Worm (Caenorhabditis elegans) whole organism, L1 larva: ENCODE results near the gene Y4C6B.3.

Experiments used
- C04F5.9 ChIP-seq: sonication (generic microtip); optimal IDR thresholded peaks from 2 replicates; lab custom pipeline; 2016; ENCODE audit warnings: missing genetic modification characterization, missing compliant biosample characterization
- C34B4.2 ChIP-seq: sonication (generic microtip); optimal IDR thresholded peaks from 2 replicates; lab custom pipeline; 2017; ENCODE audit warnings: mild to moderate bottlenecking, missing genetic modification characterization, missing compliant biosample characterization
- Y116A8C.19 ChIP-seq: sonication (generic microtip); optimal IDR thresholded peaks from 2 replicates; lab custom pipeline; 2016; ENCODE audit warnings: missing compliant biosample characterization, missing genetic modification characterization, borderline replicate concordance
- alr-1 ChIP-seq: fragments of 200-800 bp; sonication (Bioruptor generic); optimal IDR thresholded peaks from 2 replicates; lab custom pipeline; 2018; ENCODE audit warnings: borderline replicate concordance, mild to moderate bottlenecking, missing genetic modification characterization, missing compliant biosample characterization
- ama-1 ChIP-seq: fragments of 150-350 bp; optimal IDR thresholded peaks from 2 replicates; lab custom pipeline; 2014
- blmp-1 ChIP-seq: fragments of 150-350 bp; optimal IDR thresholded peaks from 2 replicates; lab custom pipeline; 2014; ENCODE audit warnings: missing biosample characterization, missing genetic modification characterization
- ceh-88 ChIP-seq: fragments of 200-800 bp; sonication (Bioruptor generic); IDR thresholded peaks from 2 replicates; pipeline ENCODE4 v1.3.6; 2022; ENCODE audit warnings: missing genetic modification characterization, missing compliant biosample characterization
- ces-1 ChIP-seq: fragments of 150-350 bp; optimal IDR thresholded peaks from 2 replicates; lab custom pipeline; 2014; ENCODE audit warnings: missing biosample characterization, missing genetic modification reagents, missing genetic modification characterization
- efl-1 ChIP-seq, 4 experiments: fragments of 150-350 bp; optimal IDR thresholded peaks in 3 of 4; peaks in 1 of 4; 1 replicate in 1 of 4; 2 replicates in 3 of 4; lab custom pipeline; 2014; ENCODE audit warnings: missing biosample characterization in 2 of 4, missing genetic modification characterization in 2 of 4, missing genetic modification reagents in 2 of 4
- egl-13 ChIP-seq: sonication (generic microtip); optimal IDR thresholded peaks from 2 replicates; lab custom pipeline; 2016; ENCODE audit warnings: missing genotype, missing genetic modification reagents, missing genetic modification characterization, missing compliant biosample characterization
- egl-27 ChIP-seq, 2 experiments: fragments of 150-350 bp in 1 of 2; sonication (generic microtip); optimal IDR thresholded peaks; 3 replicates each; lab custom pipeline; 2017 to 2018; ENCODE audit warnings: missing biosample characterization in 2 of 2, missing genetic modification characterization in 2 of 2, missing genetic modification reagents in 2 of 2
- elt-2 ChIP-seq: sonication (generic microtip); optimal IDR thresholded peaks from 2 replicates; lab custom pipeline; 2016; ENCODE audit warnings: missing genetic modification characterization, mild to moderate bottlenecking, inconsistent platforms, missing compliant biosample characterization, missing genetic modification reagents
- elt-3 ChIP-seq, 6 experiments: fragments of 150-350 bp in 1 of 6; sonication (generic microtip); optimal IDR thresholded peaks; 2 replicates each; lab custom pipeline; 2017 to 2018; ENCODE audit warnings: missing biosample characterization in 6 of 6, missing genetic modification characterization in 6 of 6, inconsistent platforms in 1 of 6
- fkh-10 ChIP-seq: sonication (generic microtip); optimal IDR thresholded peaks from 2 replicates; lab custom pipeline; 2017; ENCODE audit warnings: missing biosample characterization, missing genetic modification reagents, missing genetic modification characterization
- fkh-8 ChIP-seq: sonication (generic microtip); optimal IDR thresholded peaks from 2 replicates; lab custom pipeline; 2016; ENCODE audit warnings: mild to moderate bottlenecking, missing genetic modification characterization, missing compliant biosample characterization
- hlh-17 ChIP-seq: fragments of 200-800 bp; sonication (Bioruptor generic); optimal IDR thresholded peaks from 2 replicates; lab custom pipeline; 2018; ENCODE audit warnings: missing genetic modification characterization, mild to moderate bottlenecking, missing compliant biosample characterization, moderate library complexity, borderline replicate concordance
- hlh-4 ChIP-seq: sonication (generic microtip); optimal IDR thresholded peaks from 2 replicates; lab custom pipeline; 2016; ENCODE audit warnings: mild to moderate bottlenecking, missing genetic modification characterization, missing compliant biosample characterization
- irx-1 ChIP-seq: sonication (generic microtip); optimal IDR thresholded peaks from 2 replicates; lab custom pipeline; 2016; ENCODE audit warnings: missing genetic modification characterization, missing compliant biosample characterization
- jun-1 ChIP-seq: fragments of 150-350 bp; optimal IDR thresholded peaks from 2 replicates; lab custom pipeline; 2014; ENCODE audit warnings: missing biosample characterization, missing genetic modification reagents, missing genetic modification characterization
- lin-13 ChIP-seq: fragments of 150-350 bp; optimal IDR thresholded peaks from 2 replicates; lab custom pipeline; 2014; ENCODE audit warnings: missing biosample characterization, missing genetic modification reagents, missing genetic modification characterization
- lin-15B ChIP-seq: fragments of 150-350 bp; sonication (generic microtip); optimal IDR thresholded peaks from 3 replicates; lab custom pipeline; 2014; ENCODE audit warnings: missing biosample characterization, missing genetic modification characterization
- lin-35 ChIP-seq, 2 experiments: fragments of 150-350 bp; optimal IDR thresholded peaks; 2 replicates each; lab custom pipeline; 2014; ENCODE audit warnings: missing biosample characterization in 2 of 2, missing genetic modification characterization in 2 of 2, missing genetic modification reagents in 2 of 2
- lir-3 ChIP-seq: sonication (generic microtip); optimal IDR thresholded peaks from 2 replicates; lab custom pipeline; 2016; ENCODE audit warnings: mild to moderate bottlenecking, missing genetic modification characterization, moderate library complexity, missing compliant biosample characterization; ENCODE audit not compliant: poor library complexity
- lsy-2 ChIP-seq, 2 experiments: fragments of 150-350 bp; optimal IDR thresholded peaks; 2 replicates each; lab custom pipeline; 2014; ENCODE audit warnings: missing biosample characterization in 2 of 2, missing genetic modification characterization in 2 of 2
- mdl-1 ChIP-seq, 2 experiments: fragments of 150-350 bp; optimal IDR thresholded peaks; 2 replicates each; lab custom pipeline; 2014 to 2017; ENCODE audit warnings: missing biosample characterization in 2 of 2, missing genetic modification characterization in 2 of 2, inconsistent platforms in 1 of 2
- mef-2 ChIP-seq: fragments of 150-350 bp; optimal IDR thresholded peaks from 2 replicates; lab custom pipeline; 2014; ENCODE audit warnings: missing biosample characterization, missing genetic modification characterization
- mep-1 ChIP-seq: fragments of 150-350 bp; optimal IDR thresholded peaks from 2 replicates; lab custom pipeline; 2014; ENCODE audit warnings: missing biosample characterization, missing genetic modification characterization
- nhr-12 ChIP-seq: sonication (generic microtip); optimal IDR thresholded peaks from 2 replicates; lab custom pipeline; 2017; ENCODE audit warnings: missing biosample characterization, missing genetic modification characterization
- nhr-19 ChIP-seq: fragments of 200-800 bp; sonication (Bioruptor generic); conservative IDR thresholded peaks from 2 replicates; pipeline ENCODE4 v1.3.6; 2022; ENCODE audit warnings: missing genetic modification characterization, missing compliant biosample characterization
- nhr-20 ChIP-seq: sonication (generic microtip); optimal IDR thresholded peaks from 2 replicates; lab custom pipeline; 2016; ENCODE audit warnings: mild to moderate bottlenecking, missing genetic modification characterization, missing compliant biosample characterization
- nhr-237 ChIP-seq: fragments of 150-350 bp; optimal IDR thresholded peaks from 2 replicates; lab custom pipeline; 2014; ENCODE audit warnings: missing biosample characterization, missing genetic modification characterization
- nhr-47 ChIP-seq: sonication (generic microtip); optimal IDR thresholded peaks from 2 replicates; lab custom pipeline; 2016; ENCODE audit warnings: mild to moderate bottlenecking, missing genetic modification characterization, moderate library complexity, missing compliant biosample characterization
- nhr-77 ChIP-seq: fragments of 150-350 bp; optimal IDR thresholded peaks from 2 replicates; lab custom pipeline; 2014; ENCODE audit warnings: missing biosample characterization, missing genetic modification characterization
- nhr-85 ChIP-seq: sonication (generic microtip); peaks from one replicate; lab custom pipeline; 2016; ENCODE audit warnings: missing genetic modification characterization, inconsistent platforms, missing compliant biosample characterization
- pag-3 ChIP-seq: sonication (generic microtip); optimal IDR thresholded peaks from 2 replicates; lab custom pipeline; 2017; ENCODE audit warnings: missing genetic modification characterization, mild to moderate bottlenecking, missing compliant biosample characterization, antibody characterized with exemption, borderline replicate concordance; ENCODE audit not compliant: insufficient read depth
- pax-3 ChIP-seq: fragments of 200-800 bp; sonication (Bioruptor generic); optimal IDR thresholded peaks from 2 replicates; lab custom pipeline; 2018; ENCODE audit warnings: mild to moderate bottlenecking, missing genetic modification characterization, moderate library complexity, missing compliant biosample characterization
- skn-1 ChIP-seq: fragments of 150-350 bp; optimal IDR thresholded peaks from 2 replicates; lab custom pipeline; 2014; ENCODE audit warnings: missing biosample characterization, missing genetic modification characterization
- snu-23 ChIP-seq: sonication (generic microtip); optimal IDR thresholded peaks from 2 replicates; lab custom pipeline; 2016; ENCODE audit warnings: missing genetic modification characterization, missing compliant biosample characterization
- sup-37 ChIP-seq: fragments of 200-800 bp; sonication (Bioruptor generic); optimal IDR thresholded peaks from 2 replicates; lab custom pipeline; 2018; ENCODE audit warnings: mild to moderate bottlenecking, missing genetic modification characterization, missing compliant biosample characterization
- swsn-7 ChIP-seq: sonication (generic microtip); optimal IDR thresholded peaks from 2 replicates; lab custom pipeline; 2016; ENCODE audit warnings: missing genetic modification characterization, missing compliant biosample characterization
- tbx-2 ChIP-seq: sonication (generic microtip); optimal IDR thresholded peaks from 2 replicates; lab custom pipeline; 2016; ENCODE audit warnings: missing genetic modification characterization, missing compliant biosample characterization
- tlp-1 ChIP-seq: fragments of 150-350 bp; optimal IDR thresholded peaks from 2 replicates; lab custom pipeline; 2014; ENCODE audit warnings: missing biosample characterization, missing genetic modification characterization
- unc-30 ChIP-seq: sonication (generic microtip); optimal IDR thresholded peaks from 2 replicates; lab custom pipeline; 2017; ENCODE audit warnings: missing biosample characterization, missing genetic modification characterization
- unc-62 ChIP-seq: fragments of 150-350 bp; optimal IDR thresholded peaks from 2 replicates; lab custom pipeline; 2014; ENCODE audit warnings: missing biosample characterization, missing genetic modification reagents, missing genetic modification characterization
- unc-86 ChIP-seq: sonication (generic microtip); optimal IDR thresholded peaks from 2 replicates; lab custom pipeline; 2016; ENCODE audit warnings: missing genetic modification characterization, missing compliant biosample characterization
- vab-15 ChIP-seq: sonication (generic microtip); optimal IDR thresholded peaks from 2 replicates; lab custom pipeline; 2017; ENCODE audit warnings: missing genotype, mild to moderate bottlenecking, missing genetic modification characterization, missing compliant biosample characterization
- xbp-1 ChIP-seq: sonication (generic microtip); optimal IDR thresholded peaks from 2 replicates; lab custom pipeline; 2016; ENCODE audit warnings: missing genetic modification characterization, missing compliant biosample characterization
- zag-1 ChIP-seq: fragments of 150-350 bp; optimal IDR thresholded peaks from 2 replicates; lab custom pipeline; 2014; ENCODE audit warnings: missing biosample characterization, missing genetic modification characterization
- zip-4 ChIP-seq: fragments of 200-800 bp; sonication (Bioruptor generic); optimal IDR thresholded peaks from 2 replicates; lab custom pipeline; 2018; ENCODE audit warnings: mild to moderate bottlenecking, missing genetic modification characterization, moderate library complexity, missing compliant biosample characterization
- ztf-4 ChIP-seq: fragments of 150-350 bp; optimal IDR thresholded peaks from 2 replicates; lab custom pipeline; 2014; ENCODE audit warnings: missing biosample characterization, missing genetic modification characterization

Y4C6B.3 gene

ce11 chrIV:5334518-5334917 is 2.2 kb downstream of the Y4C6B.3 start (continued):
- TF ChIP-seq unc-62 = no peak
- no peak for TF ChIP-seq fkh-8 (tag; lab: Kevin White, UChicago)
- no peak for TF ChIP-seq ces-1 (GFP tag; lab: Kevin White, UChicago)
- peak; percentile 35; the same call in 1 of the 2 replicates for TF ChIP-seq ceh-88 (GFP tag; lab: Robert Waterston, UW)
- TF ChIP-seq pax-3 (tag; lab: Kevin White, UChicago) = peak; percentile 29
- TF ChIP-seq ztf-4 (tag; lab: Kevin White, UChicago) = no peak
- TF ChIP-seq tlp-1 (tag; lab: Kevin White, UChicago) = no peak
- no peak for TF ChIP-seq C34B4.2 (tag; lab: Kevin White, UChicago)

ce11 chrIV:5337649-5338048 is 5.4 kb downstream of the Y4C6B.3 start:
- no peak for TF ChIP-seq ztf-4 (tag; lab: Kevin White, UChicago)
- TF ChIP-seq hlh-17 (GFP tag; lab: Kevin White, UChicago) = no peak
- no peak for TF ChIP-seq ces-1 (GFP tag; lab: Kevin White, UChicago)
- TF ChIP-seq ama-1 (lab: Kevin White, UChicago) = no peak
- TF ChIP-seq sup-37 = no peak
- TF ChIP-seq nhr-12 (tag; lab: Kevin White, UChicago) = no peak
- no peak for TF ChIP-seq fkh-10 (GFP tag; lab: Kevin White, UChicago)
- TF ChIP-seq mdl-1 (tag; optimal IDR thresholded peaks at IDR 0.05; lab: Kevin White, UChicago) = no peak
- peak; percentile 22 for TF ChIP-seq nhr-20 (tag; lab: Kevin White, UChicago)
- TF ChIP-seq efl-1 (optimal IDR thresholded peaks at IDR 0.05; lab: Kevin White, UChicago) = no peak
- TF ChIP-seq efl-1 (GFP tag; optimal IDR thresholded peaks at IDR 0.05 in 1 of 2; lab: Kevin White, UChicago) = peak in 1 of 2 experiments; percentile 59
- peak in 1 of 2 experiments; percentile 17 for TF ChIP-seq lsy-2 (tag; optimal IDR thresholded peaks at IDR 0.05; lab: Kevin White, UChicago)
- TF ChIP-seq zip-4 (GFP tag; lab: Kevin White, UChicago) = no peak
- TF ChIP-seq blmp-1 = peak; percentile 67
- no peak for TF ChIP-seq Y116A8C.19
- no peak for TF ChIP-seq lin-15B
- TF ChIP-seq mep-1 (tag; lab: Kevin White, UChicago) = peak; percentile 5
- no peak for TF ChIP-seq egl-13
- TF ChIP-seq nhr-237 (tag; lab: Kevin White, UChicago) = no peak
- TF ChIP-seq elt-2 (tag; lab: Kevin White, UChicago) = no peak
- TF ChIP-seq pax-3 (tag; lab: Kevin White, UChicago) = no peak
- peak; percentile 10 for TF ChIP-seq snu-23 (GFP tag; lab: Kevin White, UChicago)
- TF ChIP-seq lin-13 (GFP tag; lab: Kevin White, UChicago) = no peak
- TF ChIP-seq vab-15 = no peak
- TF ChIP-seq nhr-47 (tag; lab: Kevin White, UChicago) = no peak
- no peak for TF ChIP-seq irx-1
- no peak for TF ChIP-seq tbx-2 (tag; lab: Kevin White, UChicago)
- no peak for TF ChIP-seq pag-3 (tag; lab: Kevin White, UChicago)
- no peak for TF ChIP-seq mef-2 (tag; lab: Kevin White, UChicago)
- no peak for TF ChIP-seq C34B4.2 (tag; lab: Kevin White, UChicago)
- TF ChIP-seq alr-1 = no peak
- TF ChIP-seq hlh-4 (tag; lab: Kevin White, UChicago) = no peak
- no peak for TF ChIP-seq swsn-7 (tag; lab: Kevin White, UChicago)
- no peak for TF ChIP-seq fkh-8 (tag; lab: Kevin White, UChicago)
- peak; percentile 81 for TF ChIP-seq nhr-85
- no peak for TF ChIP-seq xbp-1 (tag; lab: Kevin White, UChicago)
- no peak for TF ChIP-seq egl-27 (tag; optimal IDR thresholded peaks at IDR 0.05; lab: Kevin White, UChicago)
- TF ChIP-seq jun-1 (tag; lab: Kevin White, UChicago) = no peak
- TF ChIP-seq elt-3 (tag; optimal IDR thresholded peaks at IDR 0.05; lab: Kevin White, UChicago) = peak in 1 of 6 experiments; percentile 47
- no peak for TF ChIP-seq unc-30 (tag; lab: Kevin White, UChicago)
- peak; percentile 61 for TF ChIP-seq unc-86
- no peak for TF ChIP-seq zag-1
- TF ChIP-seq nhr-77 (tag; lab: Kevin White, UChicago) = no peak
- no peak for TF ChIP-seq nhr-19
- TF ChIP-seq skn-1 (tag; lab: Kevin White, UChicago) = no peak
- no peak for TF ChIP-seq C04F5.9 (tag; lab: Kevin White, UChicago)
- TF ChIP-seq lin-35 (GFP tag; optimal IDR thresholded peaks at IDR 0.05; lab: Kevin White, UChicago) = peak in 1 of 2 experiments; percentile 25
- no peak for TF ChIP-seq lir-3 (tag; lab: Kevin White, UChicago)
